Worm (Caenorhabditis elegans): Measurements from ENCODE around the gene tps-1.

DNA sequence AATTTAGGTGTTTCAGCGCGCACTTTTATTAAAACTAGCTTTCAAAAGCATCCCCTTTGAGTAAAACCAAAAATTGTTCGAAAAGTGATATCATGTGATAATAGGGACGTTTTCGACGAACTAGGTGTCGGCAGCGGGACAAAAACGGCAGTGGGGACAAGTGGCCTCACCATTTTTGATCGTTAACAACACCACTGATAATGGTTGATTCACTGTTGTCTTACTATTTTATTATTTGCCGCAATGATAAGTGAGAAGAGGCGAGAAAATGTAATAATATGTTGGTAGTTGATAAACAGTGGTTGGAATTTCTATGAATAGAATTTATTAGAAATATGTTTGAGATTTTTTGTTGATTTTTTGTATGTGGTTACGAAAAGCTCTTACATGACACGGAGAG, 1.6 kb upstream of the tps-1 start:
- TF ChIP-seq him-1 (tag; optimal IDR thresholded peaks at IDR 0.05) (no peak), W03F9.2 (tag; optimal IDR thresholded peaks at IDR 0.05) (no peak), dao-5 (tag; optimal IDR thresholded peaks at IDR 0.05) (no peak)

Measured in whole organism, L4/young adult.